Worm (Caenorhabditis elegans) whole organism, young adult: ENCODE measurements around the gene nhr-44.

ENCODE experiments used
- aptf-2 ChIP-seq: fragments of 200-800 bp; sonication (Bioruptor generic); conservative IDR thresholded peaks from 2 replicates; pipeline ENCODE4 v1.3.6; 2022; ENCODE audit warnings: missing genetic modification reagents, missing genetic modification characterization, missing compliant biosample characterization
- dpl-1 ChIP-seq: fragments of 150-350 bp; optimal IDR thresholded peaks from 2 replicates; lab custom pipeline; 2014; ENCODE audit warnings: missing biosample characterization, missing genetic modification reagents, missing genetic modification characterization
- egl-44 ChIP-seq: fragments of 200-800 bp; sonication (Bioruptor generic); IDR thresholded peaks from 2 replicates; pipeline ENCODE4 v1.3.6; 2022; ENCODE audit warnings: missing genetic modification reagents, missing genetic modification characterization, missing compliant biosample characterization
- pha-4 ChIP-seq: fragments of 150-350 bp; sonication (generic microtip); optimal IDR thresholded peaks from 2 replicates; lab custom pipeline; 2014; ENCODE audit warnings: missing biosample characterization, missing genetic modification reagents, missing genetic modification characterization

ce11 chrV:8994801-8995200, 30.9 kb upstream of the nhr-44 start, which contains the start of gene F59E11.5:
- no peak for TF ChIP-seq dpl-1 (GFP tag; lab: Kevin White, UChicago)
- no peak for TF ChIP-seq aptf-2 (GFP tag; lab: Robert Waterston, UW)
- no peak for TF ChIP-seq pha-4 (tag; lab: Kevin White, UChicago)
- no peak for TF ChIP-seq egl-44 (GFP tag; lab: Robert Waterston, UW)
